Fruit fly (Drosophila melanogaster): ENCODE results near the gene CG13282.

CG13282 gene

DNA sequence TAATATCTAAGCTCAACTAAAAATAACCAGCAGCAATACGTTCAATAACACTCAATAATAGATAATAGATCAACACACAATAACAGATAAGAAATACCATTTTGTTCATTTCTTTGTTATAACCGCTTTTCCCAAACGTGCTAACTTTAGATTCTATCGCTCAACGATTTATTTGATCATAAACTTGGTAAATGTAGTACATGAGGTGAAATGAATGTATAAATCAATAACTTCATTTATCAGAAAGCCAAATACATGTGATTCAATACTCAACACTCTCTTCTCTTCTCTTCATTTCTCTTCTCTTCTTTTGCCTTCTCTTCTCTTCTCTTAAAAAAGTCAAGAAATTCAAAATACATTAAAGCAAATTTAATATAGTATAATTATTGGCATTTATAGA, 23.4 kb upstream of the CG13282 start (continued):
- TF ChIP-seq grn (GFP tag; optimal IDR thresholded peaks at IDR 0.05) (peak; percentile 85), CHES-1-like (GFP tag; optimal IDR thresholded peaks at IDR 0.05) (no peak), CG2678 (tag; optimal IDR thresholded peaks at IDR 0.05) (peak; percentile 19), CG6254 (GFP tag; optimal IDR thresholded peaks at IDR 0.05) (peak; percentile 6)

- no peak for TF ChIP-seq Lpt (GFP tag; optimal IDR thresholded peaks at IDR 0.05)
- no peak for TF ChIP-seq CG8478 (optimal IDR thresholded peaks at IDR 0.05)
- no peak for TF ChIP-seq wor (GFP tag; IDR thresholded peaks at IDR 0.05)
- no peak for TF ChIP-seq vvl (GFP tag; IDR thresholded peaks at IDR 0.05)
- no peak for TF ChIP-seq az2 (GFP tag; optimal IDR thresholded peaks at IDR 0.05)
- no peak for TF ChIP-seq CG4282 (GFP tag; optimal IDR thresholded peaks at IDR 0.05)
- TF ChIP-seq Scr (GFP tag; IDR thresholded peaks at IDR 0.05; ENCODE audit: partially characterized antibody): no peak
Observed at dm6 chr2L:16857131-16857530, 22.8 kb upstream of the CG13282 start.

DNA sequence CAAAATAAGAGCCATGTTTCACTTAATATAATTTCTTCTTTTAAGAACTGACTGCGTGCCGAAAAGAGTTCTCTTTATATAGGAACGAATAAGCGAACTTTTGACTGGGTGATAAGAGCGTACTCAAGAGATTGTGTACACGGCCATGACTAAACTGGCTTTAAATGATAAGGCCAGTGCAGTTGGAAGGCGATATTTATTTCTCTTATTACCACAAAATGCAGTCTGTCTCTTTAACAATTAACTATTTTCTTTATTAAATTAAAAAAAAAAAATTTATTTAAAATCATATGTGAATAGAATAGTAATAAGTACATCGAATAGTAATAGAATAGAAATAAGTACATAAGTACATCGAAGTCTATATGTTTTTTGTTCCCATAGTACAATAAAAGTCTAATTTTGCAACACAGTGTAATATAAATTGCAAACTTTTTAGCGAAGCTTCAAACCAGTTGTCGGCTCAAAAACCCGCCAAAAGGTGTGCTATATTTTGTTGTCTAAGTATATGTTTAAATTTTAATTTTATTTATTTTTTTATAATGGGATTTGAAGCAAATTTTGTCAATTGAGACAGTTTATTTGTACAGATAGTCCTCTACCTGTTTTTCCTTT, 18.1 kb upstream of the CG13282 start, which contains the start of gene CG31810:
Gene CG31810 (minus strand): TSS at position 51 of the 615 bp plus-strand sequence.
- 0 out of 2 replicates have a peak, but pooled peaks have one; percentile 8 for TF ChIP-seq stc (GFP tag; IDR thresholded peaks at IDR 0.05)
- peak; percentile 17 for TF ChIP-seq CG2712 (tag; optimal IDR thresholded peaks at IDR 0.05)
- TF ChIP-seq CG4707 (GFP tag; optimal IDR thresholded peaks at IDR 0.05): no peak
- TF ChIP-seq maf-S (GFP tag; optimal IDR thresholded peaks at IDR 0.05): no peak
- no peak for TF ChIP-seq fd96Cb (tag; optimal IDR thresholded peaks at IDR 0.05)
- peak; percentile 32 for TF ChIP-seq CG11504 (tag; optimal IDR thresholded peaks at IDR 0.05)
- no peak for TF ChIP-seq sd (tag; optimal IDR thresholded peaks at IDR 0.05)
- no peak for TF ChIP-seq Sry-δ (GFP tag; optimal IDR thresholded peaks at IDR 0.05)
- peak; percentile 70; the same call in 2 of the 3 replicates for TF ChIP-seq CG2889 (GFP tag; IDR thresholded peaks at IDR 0.05)
- TF ChIP-seq ac (GFP tag; optimal IDR thresholded peaks at IDR 0.05): no peak
- peak; percentile 2 for TF ChIP-seq phol (tag; optimal IDR thresholded peaks at IDR 0.05)
- TF ChIP-seq CG16815 (GFP tag; optimal IDR thresholded peaks at IDR 0.05): no peak
- peak; percentile 41 for TF ChIP-seq gem (tag; optimal IDR thresholded peaks at IDR 0.05)
- peak; percentile 3 for TF ChIP-seq pita (GFP tag; optimal IDR thresholded peaks at IDR 0.05)
- peak; percentile 16 for TF ChIP-seq D19A (tag; optimal IDR thresholded peaks at IDR 0.05)
- TF ChIP-seq amos (GFP tag; IDR thresholded peaks at IDR 0.05; ENCODE audit: partially characterized antibody): no peak
- TF ChIP-seq CG17361 (GFP tag; IDR thresholded peaks at IDR 0.05): 0 out of 3 replicates have a peak, but pooled peaks have one; percentile 20
- peak; percentile 43 for TF ChIP-seq row (GFP tag; IDR thresholded peaks at IDR 0.05)
- peak; percentile 15 for TF ChIP-seq CG7839 (tag; optimal IDR thresholded peaks at IDR 0.05)
- no peak for TF ChIP-seq run (tag; optimal IDR thresholded peaks at IDR 0.05)
- TF ChIP-seq CG17359 (tag; optimal IDR thresholded peaks at IDR 0.05): peak; percentile 42
- peak; percentile 4 for TF ChIP-seq Blimp-1 (GFP tag; optimal IDR thresholded peaks at IDR 0.05)
- TF ChIP-seq tap (tag; optimal IDR thresholded peaks at IDR 0.05): no peak
- peak; percentile 7; the same call in 1 of the 3 replicates for TF ChIP-seq CG2199 (GFP tag; IDR thresholded peaks at IDR 0.05)
- no peak for TF ChIP-seq CG4360 (GFP tag; IDR thresholded peaks at IDR 0.05)
- peak; percentile 16 for TF ChIP-seq stwl (tag; optimal IDR thresholded peaks at IDR 0.05)
- TF ChIP-seq CG1529 (GFP tag; optimal IDR thresholded peaks at IDR 0.05): no peak
- TF ChIP-seq CG31224 (GFP tag; IDR thresholded peaks at IDR 0.05): no peak
- no peak for TF ChIP-seq YL-1 (GFP tag; optimal IDR thresholded peaks at IDR 0.05)
- TF ChIP-seq lmd (GFP tag; IDR thresholded peaks at IDR 0.05): no peak
- no peak for TF ChIP-seq Deaf1 (tag; optimal IDR thresholded peaks at IDR 0.05)
- no peak for TF ChIP-seq cas (GFP tag; IDR thresholded peaks at IDR 0.05)
- peak; percentile 31 for TF ChIP-seq CTCF (GFP tag; optimal IDR thresholded peaks at IDR 0.05)
- TF ChIP-seq grau (tag; optimal IDR thresholded peaks at IDR 0.05): peak; percentile 17
- TF ChIP-seq unpg (GFP tag; optimal IDR thresholded peaks at IDR 0.05): peak; percentile 35
- no peak for TF ChIP-seq emc (GFP tag; optimal IDR thresholded peaks at IDR 0.05)
- no peak for TF ChIP-seq az2 (GFP tag; optimal IDR thresholded peaks at IDR 0.05)
- TF ChIP-seq CG15269 (tag; optimal IDR thresholded peaks at IDR 0.05): peak; percentile 23
